Fruit fly (Drosophila melanogaster) S2 (cell line): ENCODE results near the gene CG10804.

ENCODE experiments used
- CG8478 ChIP-seq: fragments of >200 bp; optimal IDR thresholded peaks from 2 replicates; lab custom pipeline; 2018
- CTCF ChIP-seq, 2 experiments: fragments of >200 bp; optimal IDR thresholded peaks; 2 replicates each; lab custom pipeline; 2018

dm6 chrX:3504751-3505150 lies 22.6 kb upstream of the CG10804 start, which contains the start of gene Gas8:
- TF ChIP-seq CG8478 (lab: Kevin White, UChicago) (no peak), CTCF (optimal IDR thresholded peaks at IDR 0.05; lab: Kevin White, UChicago) (no peak)
